Fruit fly (Drosophila melanogaster) whole organism, embryonic: Measurements from ENCODE around the gene pit.

Experiments
- Aef1 ChIP-seq: fragments of 200-800 bp; sonication (Bioruptor generic); IDR thresholded peaks from 3 replicates; pipeline ENCODE4 v1.3.6; 2022; ENCODE audit warnings: missing biosample characterization, missing genetic modification characterization
- B-H1 ChIP-seq: fragments of 200-800 bp; sonication (Bioruptor generic); IDR thresholded peaks from 3 replicates; pipeline ENCODE4 v1.3.6; 2022; ENCODE audit warnings: missing biosample characterization, missing genetic modification characterization
- CG10274 ChIP-seq: fragments of 200-800 bp; sonication (Bioruptor generic); optimal IDR thresholded peaks from 3 replicates; lab custom pipeline; 2017; ENCODE audit warnings: missing biosample characterization, mild to moderate bottlenecking, missing genetic modification characterization
- CG11398 ChIP-seq: fragments of 200-800 bp; sonication (Bioruptor generic); optimal IDR thresholded peaks from 2 replicates; lab custom pipeline; 2016; ENCODE audit warnings: missing biosample characterization, missing genetic modification characterization
- CG11504 ChIP-seq: fragments of 200-800 bp; sonication (Bioruptor generic); optimal IDR thresholded peaks from 3 replicates; lab custom pipeline; 2019; ENCODE audit warnings: missing biosample characterization, mild to moderate bottlenecking, missing genetic modification characterization, moderate library complexity
- CG13287 ChIP-seq: fragments of 200-800 bp; sonication (Bioruptor generic); IDR thresholded peaks from 2 replicates; pipeline ENCODE4 v1.3.6; 2022; ENCODE audit warnings: missing biosample characterization, missing genetic modification characterization; ENCODE audit not compliant: partially characterized antibody
- CG15479 ChIP-seq: fragments of 200-800 bp; sonication (Bioruptor generic); optimal IDR thresholded peaks from 3 replicates; lab custom pipeline; 2019; ENCODE audit warnings: missing biosample characterization, mild to moderate bottlenecking, missing genetic modification characterization, moderate library complexity
- CG15696 ChIP-seq: fragments of 200-800 bp; sonication (Bioruptor generic); optimal IDR thresholded peaks from 2 replicates; lab custom pipeline; 2019; ENCODE audit warnings: missing biosample characterization, mild to moderate bottlenecking, missing genetic modification characterization, moderate library complexity
- CG1602 ChIP-seq: fragments of 200-800 bp; sonication (Bioruptor generic); optimal IDR thresholded peaks from 3 replicates; lab custom pipeline; 2016; ENCODE audit warnings: missing biosample characterization, missing genetic modification characterization
- CG16815 ChIP-seq: fragments of 200-800 bp; sonication (Bioruptor generic); optimal IDR thresholded peaks from 3 replicates; lab custom pipeline; 2017; ENCODE audit warnings: missing biosample characterization, mild to moderate bottlenecking, missing genetic modification characterization
- CG2199 ChIP-seq: fragments of 200-800 bp; sonication (Bioruptor generic); IDR thresholded peaks from 3 replicates; pipeline ENCODE4 v1.3.6; 2022; ENCODE audit warnings: missing biosample characterization, missing genetic modification characterization
- CG30403 ChIP-seq: fragments of 200-800 bp; sonication (Bioruptor generic); optimal IDR thresholded peaks from 3 replicates; lab custom pipeline; 2016; ENCODE audit warnings: missing biosample characterization, missing genetic modification characterization
- CG3065 ChIP-seq: fragments of 200-800 bp; sonication (Bioruptor generic); optimal IDR thresholded peaks from 2 replicates; lab custom pipeline; 2016; ENCODE audit warnings: missing biosample characterization, missing genetic modification characterization
- CG3281 ChIP-seq: fragments of 200-800 bp; sonication (Bioruptor generic); optimal IDR thresholded peaks from 3 replicates; lab custom pipeline; 2017; ENCODE audit warnings: missing biosample characterization, mild to moderate bottlenecking, missing genetic modification characterization
- CG4424 ChIP-seq: fragments of 200-800 bp; sonication (Bioruptor generic); optimal IDR thresholded peaks from 3 replicates; lab custom pipeline; 2016; ENCODE audit warnings: missing biosample characterization, missing genetic modification characterization
- CG6654 ChIP-seq: fragments of 200-800 bp; sonication (Bioruptor generic); optimal IDR thresholded peaks from 2 replicates; lab custom pipeline; 2017; ENCODE audit warnings: missing biosample characterization, mild to moderate bottlenecking, missing genetic modification characterization
- CG6689 ChIP-seq: fragments of 200-800 bp; sonication (Bioruptor generic); IDR thresholded peaks from 2 replicates; pipeline ENCODE4 v1.3.6; 2022; ENCODE audit warnings: missing biosample characterization, missing genetic modification characterization
- CG7271 ChIP-seq: fragments of 200-800 bp; sonication (Bioruptor generic); optimal IDR thresholded peaks from 2 replicates; lab custom pipeline; 2018; ENCODE audit warnings: missing biosample characterization, mild to moderate bottlenecking, missing genetic modification characterization, moderate library complexity
- CG7839 ChIP-seq: fragments of 200-800 bp; sonication (Bioruptor generic); optimal IDR thresholded peaks from 3 replicates; lab custom pipeline; 2018; ENCODE audit warnings: missing biosample characterization, mild to moderate bottlenecking, missing genetic modification characterization, moderate library complexity
- CG7987 ChIP-seq: fragments of 200-800 bp; sonication (Bioruptor generic); optimal IDR thresholded peaks from 2 replicates; lab custom pipeline; 2018; ENCODE audit warnings: missing biosample characterization, mild to moderate bottlenecking, missing genetic modification characterization, moderate library complexity
- Dip2 ChIP-seq: fragments of 200-800 bp; sonication (Bioruptor generic); IDR thresholded peaks from 2 replicates; pipeline ENCODE4 v1.3.6; 2022; ENCODE audit warnings: missing biosample characterization, missing genetic modification characterization
- Dll ChIP-seq: fragments of 200-800 bp; sonication (Bioruptor generic); IDR thresholded peaks from 4 replicates; pipeline ENCODE4 v1.3.6; 2022; ENCODE audit warnings: missing biosample characterization, missing genetic modification characterization; ENCODE audit not compliant: partially characterized antibody
- Dref ChIP-seq: fragments of 200-800 bp; sonication (Bioruptor generic); IDR thresholded peaks from 2 replicates; pipeline ENCODE4 v1.3.6; 2022; ENCODE audit warnings: missing biosample characterization, missing genetic modification characterization
- Ets65A ChIP-seq: fragments of 200-800 bp; sonication (Bioruptor generic); peaks from one replicate; lab custom pipeline; 2016; ENCODE audit warnings: missing biosample characterization, missing genetic modification characterization
- Lpt ChIP-seq: fragments of >200 bp; optimal IDR thresholded peaks from 2 replicates; lab custom pipeline; 2018; ENCODE audit warnings: missing biosample characterization, missing genetic modification characterization
- Med ChIP-seq: fragments of 200-800 bp; sonication (Bioruptor generic); peaks from one replicate; lab custom pipeline; 2016; ENCODE audit warnings: missing biosample characterization, missing genetic modification characterization, mild to moderate bottlenecking, inconsistent platforms, moderate library complexity
- Trl ChIP-seq, 3 experiments: fragments of >200 bp in 2 of 3; fragments of 200-800 bp in 1 of 3; sonication (Bioruptor generic) in 1 of 3; optimal IDR thresholded peaks; 2 replicates in 1 of 3; 3 replicates in 2 of 3; lab custom pipeline; 2016 to 2017; ENCODE audit warnings: missing biosample characterization in 1 of 3, missing genetic modification characterization in 1 of 3
- aop ChIP-seq: fragments of 200-800 bp; sonication (Bioruptor generic); IDR thresholded peaks from 2 replicates; pipeline ENCODE4 v1.3.6; 2022; ENCODE audit warnings: missing biosample characterization, missing genetic modification characterization
- bowl ChIP-seq: fragments of 200-800 bp; sonication (Bioruptor generic); IDR thresholded peaks from 2 replicates; pipeline ENCODE4 v1.3.6; 2022; ENCODE audit warnings: missing biosample characterization, missing genetic modification characterization
- crol ChIP-seq: fragments of 200-800 bp; sonication (Bioruptor generic); IDR thresholded peaks from 2 replicates; pipeline ENCODE4 v1.3.6; 2022; ENCODE audit warnings: missing biosample characterization, missing genetic modification characterization
- dmrt11E ChIP-seq: fragments of 200-800 bp; sonication (Bioruptor generic); optimal IDR thresholded peaks from 3 replicates; lab custom pipeline; 2018; ENCODE audit warnings: missing biosample characterization, mild to moderate bottlenecking, missing genetic modification characterization, moderate library complexity
- emc ChIP-seq: fragments of 200-800 bp; sonication (Bioruptor generic); optimal IDR thresholded peaks from 2 replicates; lab custom pipeline; 2016; ENCODE audit warnings: missing biosample characterization, missing genetic modification characterization
- ftz-f1 ChIP-seq: fragments of 200-800 bp; sonication (Bioruptor generic); optimal IDR thresholded peaks from 2 replicates; lab custom pipeline; 2016; ENCODE audit warnings: missing biosample characterization, missing genetic modification characterization
- grau ChIP-seq: fragments of 200-800 bp; optimal IDR thresholded peaks from 3 replicates; lab custom pipeline; 2019; ENCODE audit warnings: missing biosample characterization, mild to moderate bottlenecking, missing genetic modification characterization, moderate library complexity
- hbn ChIP-seq: fragments of 200-800 bp; sonication (Bioruptor generic); IDR thresholded peaks from 2 replicates; pipeline ENCODE4 v1.3.6; 2022; ENCODE audit warnings: missing biosample characterization, missing genetic modification characterization; ENCODE audit not compliant: partially characterized antibody
- ind ChIP-seq: fragments of 200-800 bp; sonication (Bioruptor generic); optimal IDR thresholded peaks from 3 replicates; lab custom pipeline; 2016; ENCODE audit warnings: missing biosample characterization, missing genetic modification characterization
- insv ChIP-seq, 2 experiments: fragments of 200-800 bp; sonication (Bioruptor generic); optimal IDR thresholded peaks; 3 replicates each; lab custom pipeline; 2016 to 2018; ENCODE audit warnings: missing biosample characterization in 2 of 2, missing genetic modification characterization in 2 of 2
- nom ChIP-seq: fragments of 200-800 bp; sonication (Bioruptor generic); optimal IDR thresholded peaks from 2 replicates; lab custom pipeline; 2017; ENCODE audit warnings: missing biosample characterization, missing genetic modification characterization, mild to moderate bottlenecking, moderate library complexity, missing genetic modification reagents
- p53 ChIP-seq: fragments of 200-800 bp; sonication (Bioruptor generic); optimal IDR thresholded peaks from 2 replicates; lab custom pipeline; 2016; ENCODE audit warnings: missing biosample characterization, missing genetic modification characterization
- pros ChIP-seq: fragments of 200-800 bp; sonication (Bioruptor generic); optimal IDR thresholded peaks from 3 replicates; lab custom pipeline; 2019; ENCODE audit warnings: missing biosample characterization, mild to moderate bottlenecking, missing genetic modification characterization, moderate library complexity
- psq ChIP-seq: fragments of 200-800 bp; sonication (Bioruptor generic); optimal IDR thresholded peaks from 2 replicates; lab custom pipeline; 2017; ENCODE audit warnings: missing biosample characterization, missing genetic modification characterization
- repo ChIP-seq: fragments of 200-800 bp; sonication (Bioruptor generic); optimal IDR thresholded peaks from 2 replicates; lab custom pipeline; 2016; ENCODE audit warnings: missing biosample characterization, missing genetic modification characterization
- sens ChIP-seq: fragments of 200-800 bp; sonication (Bioruptor generic); peaks from one replicate; lab custom pipeline; 2016; ENCODE audit warnings: missing biosample characterization, missing genetic modification characterization
- sisA ChIP-seq: fragments of 200-800 bp; sonication (Bioruptor generic); IDR thresholded peaks from 2 replicates; pipeline ENCODE4 v1.3.6; 2022; ENCODE audit warnings: missing biosample characterization, missing genetic modification characterization
- stwl ChIP-seq: fragments of 200-800 bp; sonication (Bioruptor generic); optimal IDR thresholded peaks from 3 replicates; lab custom pipeline; 2018; ENCODE audit warnings: missing biosample characterization, mild to moderate bottlenecking, missing genetic modification characterization, moderate library complexity
- tll ChIP-seq, 2 experiments: fragments of 200-800 bp in 1 of 2; fragments of >200 bp in 1 of 2; sonication (Bioruptor generic) in 1 of 2; optimal IDR thresholded peaks; 2 replicates each; lab custom pipeline; 2017 to 2019; ENCODE audit warnings: missing biosample characterization in 2 of 2, missing genetic modification characterization in 2 of 2, mild to moderate bottlenecking in 1 of 2, moderate library complexity in 1 of 2
- trem ChIP-seq: fragments of 200-800 bp; optimal IDR thresholded peaks from 3 replicates; lab custom pipeline; 2019; ENCODE audit warnings: missing biosample characterization, mild to moderate bottlenecking, missing genetic modification characterization, moderate library complexity
- tx ChIP-seq: fragments of 200-800 bp; sonication (Bioruptor generic); optimal IDR thresholded peaks from 2 replicates; lab custom pipeline; 2016; ENCODE audit warnings: missing biosample characterization, missing genetic modification characterization

pit gene

dm6 chr3R:22043748-22044402 lies 9.8 kb downstream of the pit start (continued):
- TF ChIP-seq ind (no peak), Med (GFP tag; lab: Kevin White, UChicago) (peak; percentile 33), bowl (GFP tag; lab: Robert Waterston, UW) (no peak), dmrt11E (no peak), crol (GFP tag; lab: Robert Waterston, UW) (peak; percentile 44; the same call in 1 of the 2 replicates), CG15696 (tag; lab: Kevin White, UChicago) (no peak), psq (GFP tag; lab: Kevin White, UChicago) (peak; percentile 52), sens (GFP tag; lab: Kevin White, UChicago) (peak; percentile 73), stwl (tag; lab: Kevin White, UChicago) (peak; percentile 5), Trl (optimal IDR thresholded peaks at IDR 0.05; lab: Kevin White, UChicago) (peak; percentile 4 to 67), Trl (GFP tag; optimal IDR thresholded peaks at IDR 0.05; lab: Kevin White, UChicago) (peak; percentile 34), Dll (GFP tag; lab: Robert Waterston, UW) (0 out of 4 replicates have a peak, but pooled peaks have one; percentile 17), pros (GFP tag; lab: Kevin White, UChicago) (peak; percentile 58), CG6689 (GFP tag; lab: Robert Waterston, UW) (peak; percentile 42; the same call in 1 of the 2 replicates), nom (GFP tag; lab: Kevin White, UChicago) (peak; percentile 13), CG11504 (tag; lab: Kevin White, UChicago) (no peak), B-H1 (GFP tag; lab: Robert Waterston, UW) (no peak), Ets65A (GFP tag; lab: Kevin White, UChicago) (peak; percentile 67), grau (tag; lab: Kevin White, UChicago) (peak; percentile 82), sisA (no peak)
- TF ChIP-seq, all 482 proteins: peak for 20

dm6 chr3R:22044443-22044970 lies 10.4 kb downstream of the pit start:
- TF ChIP-seq Dref (GFP tag; lab: Robert Waterston, UW) (no peak), CG10274 (GFP tag; lab: Kevin White, UChicago) (no peak), CG7839 (tag; lab: Kevin White, UChicago) (no peak), trem (tag; lab: Kevin White, UChicago) (no peak), hbn (GFP tag; lab: Robert Waterston, UW) (no peak), CG15479 (GFP tag; lab: Kevin White, UChicago) (peak; percentile 29), CG13287 (GFP tag; lab: Robert Waterston, UW) (no peak), CG30403 (GFP tag; lab: Kevin White, UChicago) (no peak), CG2199 (GFP tag; lab: Robert Waterston, UW) (0 out of 3 replicates have a peak, but pooled peaks have one; percentile 36), CG16815 (GFP tag; lab: Kevin White, UChicago) (no peak), p53 (GFP tag; lab: Kevin White, UChicago) (no peak), tll (GFP tag; optimal IDR thresholded peaks at IDR 0.05; lab: Kevin White, UChicago) (peak in 1 of 2 experiments; percentile 94), CG15696 (tag; lab: Kevin White, UChicago) (no peak), repo (GFP tag; lab: Kevin White, UChicago) (no peak), CG11398 (GFP tag; lab: Kevin White, UChicago) (no peak), ftz-f1 (GFP tag; lab: Kevin White, UChicago) (no peak), CG4424 (GFP tag; lab: Kevin White, UChicago) (no peak), emc (GFP tag; lab: Kevin White, UChicago) (no peak), CG7271 (tag; lab: Kevin White, UChicago) (no peak), CG6654 (GFP tag; lab: Kevin White, UChicago) (no peak), Lpt (GFP tag; lab: Kevin White, UChicago) (no peak), CG3281 (GFP tag; lab: Kevin White, UChicago) (no peak), aop (GFP tag; lab: Robert Waterston, UW) (no peak), Dip2 (GFP tag; lab: Robert Waterston, UW) (no peak), CG7987 (GFP tag; lab: Kevin White, UChicago) (no peak), CG1602 (GFP tag; lab: Kevin White, UChicago) (no peak), Med (GFP tag; lab: Kevin White, UChicago) (no peak), insv (GFP tag; optimal IDR thresholded peaks at IDR 0.05; lab: Kevin White, UChicago) (no peak), CG3065 (peak; percentile 30), Aef1 (no peak), tx (GFP tag; lab: Kevin White, UChicago) (no peak), sens (GFP tag; lab: Kevin White, UChicago) (peak; percentile 32)
